Fruit fly (Drosophila melanogaster) whole organism, embryonic: Measurements from ENCODE around the gene CG10254.

ENCODE experiments used
- Asciz ChIP-seq: fragments of 200-800 bp; sonication (Bioruptor generic); optimal IDR thresholded peaks from 2 replicates; lab custom pipeline; 2017; ENCODE audit warnings: missing biosample characterization, mild to moderate bottlenecking, missing genetic modification characterization, missing genetic modification reagents
- CG10431 ChIP-seq: fragments of 200-800 bp; sonication (Bioruptor generic); optimal IDR thresholded peaks from 3 replicates; lab custom pipeline; 2018; ENCODE audit warnings: missing biosample characterization, mild to moderate bottlenecking, missing genetic modification characterization
- CG12155 ChIP-seq: fragments of 200-800 bp; sonication (Bioruptor generic); optimal IDR thresholded peaks from 3 replicates; lab custom pipeline; 2016; ENCODE audit warnings: missing biosample characterization, missing genetic modification characterization
- CG12299 ChIP-seq: fragments of 200-800 bp; sonication (Bioruptor generic); optimal IDR thresholded peaks from 2 replicates; lab custom pipeline; 2018; ENCODE audit warnings: missing biosample characterization, mild to moderate bottlenecking, missing genetic modification characterization
- CG13287 ChIP-seq: fragments of 200-800 bp; sonication (Bioruptor generic); IDR thresholded peaks from 2 replicates; pipeline ENCODE4 v1.3.6; 2022; ENCODE audit warnings: missing biosample characterization, missing genetic modification characterization; ENCODE audit not compliant: partially characterized antibody
- CG14441 ChIP-seq: fragments of 200-800 bp; sonication (Bioruptor generic); IDR thresholded peaks from 2 replicates; pipeline ENCODE4 v1.3.6; 2022; ENCODE audit warnings: missing biosample characterization, missing genetic modification characterization
- CG14710 ChIP-seq: fragments of 200-800 bp; sonication (Bioruptor generic); optimal IDR thresholded peaks from 3 replicates; lab custom pipeline; 2019; ENCODE audit warnings: missing biosample characterization, mild to moderate bottlenecking, missing genetic modification characterization, moderate library complexity
- CG14860 ChIP-seq: fragments of 200-800 bp; sonication (Bioruptor generic); IDR thresholded peaks from 3 replicates; pipeline ENCODE4 v1.3.6; 2022; ENCODE audit warnings: missing biosample characterization, missing genetic modification characterization; ENCODE audit not compliant: partially characterized antibody
- CG18764 ChIP-seq: fragments of 200-800 bp; sonication (Bioruptor generic); optimal IDR thresholded peaks from 3 replicates; lab custom pipeline; 2016; ENCODE audit warnings: missing biosample characterization, missing genetic modification characterization
- CG2678 ChIP-seq: fragments of 200-800 bp; sonication (Bioruptor generic); optimal IDR thresholded peaks from 3 replicates; lab custom pipeline; 2019; ENCODE audit warnings: missing biosample characterization, mild to moderate bottlenecking, missing genetic modification characterization, moderate library complexity
- CG32532 ChIP-seq: fragments of 200-800 bp; sonication (Bioruptor generic); IDR thresholded peaks from 2 replicates; pipeline ENCODE4 v1.3.6; 2022; ENCODE audit warnings: missing biosample characterization, missing genetic modification characterization
- CG4328 ChIP-seq: fragments of 200-800 bp; sonication (Bioruptor generic); optimal IDR thresholded peaks from 3 replicates; lab custom pipeline; 2017; ENCODE audit warnings: missing biosample characterization, missing genetic modification reagents, missing genetic modification characterization
- CG4707 ChIP-seq: fragments of 200-800 bp; sonication (Bioruptor generic); optimal IDR thresholded peaks from 2 replicates; lab custom pipeline; 2018; ENCODE audit warnings: missing biosample characterization, mild to moderate bottlenecking, missing genetic modification characterization, moderate library complexity
- CG6272 ChIP-seq: fragments of 200-800 bp; sonication (Bioruptor generic); IDR thresholded peaks from 2 replicates; pipeline ENCODE4 v1.3.6; 2022; ENCODE audit warnings: missing biosample characterization, missing genetic modification characterization
- CG6813 ChIP-seq: fragments of 200-800 bp; sonication (Bioruptor generic); optimal IDR thresholded peaks from 2 replicates; lab custom pipeline; 2017; ENCODE audit warnings: missing biosample characterization, missing genetic modification characterization, mild to moderate bottlenecking, moderate library complexity, missing genetic modification reagents
- CG8359 ChIP-seq: fragments of 200-800 bp; sonication (Bioruptor generic); optimal IDR thresholded peaks from 2 replicates; lab custom pipeline; 2017; ENCODE audit warnings: missing biosample characterization, mild to moderate bottlenecking, missing genetic modification characterization, borderline replicate concordance
- CG9609 ChIP-seq: fragments of 200-800 bp; sonication (Bioruptor generic); optimal IDR thresholded peaks from 3 replicates; lab custom pipeline; 2016; ENCODE audit warnings: missing biosample characterization, missing genetic modification characterization
- Dek ChIP-seq: fragments of 200-800 bp; sonication (Bioruptor generic); optimal IDR thresholded peaks from 3 replicates; lab custom pipeline; 2019; ENCODE audit warnings: missing biosample characterization, mild to moderate bottlenecking, missing genetic modification characterization, moderate library complexity
- Dp ChIP-seq: fragments of 200-800 bp; sonication (Bioruptor generic); optimal IDR thresholded peaks from 2 replicates; lab custom pipeline; 2018; ENCODE audit warnings: missing biosample characterization, mild to moderate bottlenecking, missing genetic modification characterization, moderate library complexity
- Gsc ChIP-seq: fragments of 200-800 bp; sonication (Bioruptor generic); IDR thresholded peaks from 2 replicates; pipeline ENCODE4 v1.3.6; 2022; ENCODE audit warnings: missing biosample characterization, missing genetic modification characterization
- HmgD ChIP-seq: fragments of 200-800 bp; sonication (Bioruptor generic); optimal IDR thresholded peaks from 3 replicates; lab custom pipeline; 2016; ENCODE audit warnings: missing biosample characterization, missing genetic modification characterization
- HmgZ ChIP-seq: fragments of 200-800 bp; sonication (Bioruptor generic); optimal IDR thresholded peaks from 2 replicates; lab custom pipeline; 2018; ENCODE audit warnings: missing biosample characterization, mild to moderate bottlenecking, missing genetic modification characterization
- Sry-β ChIP-seq: fragments of 200-800 bp; sonication (Bioruptor generic); optimal IDR thresholded peaks from 2 replicates; lab custom pipeline; 2018; ENCODE audit warnings: missing biosample characterization, mild to moderate bottlenecking, missing genetic modification characterization, moderate library complexity
- Tbp ChIP-seq: fragments of >200 bp; optimal IDR thresholded peaks from 2 replicates; lab custom pipeline; 2018; ENCODE audit warnings: missing biosample characterization, missing genetic modification characterization
- Trl ChIP-seq, 3 experiments: fragments of >200 bp in 2 of 3; fragments of 200-800 bp in 1 of 3; sonication (Bioruptor generic) in 1 of 3; optimal IDR thresholded peaks; 2 replicates in 1 of 3; 3 replicates in 2 of 3; lab custom pipeline; 2016 to 2017; ENCODE audit warnings: missing biosample characterization in 1 of 3, missing genetic modification characterization in 1 of 3
- ac ChIP-seq: fragments of 200-800 bp; sonication (Bioruptor generic); optimal IDR thresholded peaks from 3 replicates; lab custom pipeline; 2017; ENCODE audit warnings: missing biosample characterization, mild to moderate bottlenecking, missing genetic modification characterization
- al ChIP-seq: fragments of 200-800 bp; sonication (Bioruptor generic); IDR thresholded peaks from 2 replicates; pipeline ENCODE4 v1.3.6; 2022; ENCODE audit warnings: missing biosample characterization, missing genetic modification characterization
- caup ChIP-seq: fragments of 200-800 bp; sonication (Bioruptor generic); optimal IDR thresholded peaks from 3 replicates; lab custom pipeline; 2017; ENCODE audit warnings: missing biosample characterization, mild to moderate bottlenecking, missing genetic modification characterization, moderate library complexity; ENCODE audit not compliant: severe bottlenecking
- chif ChIP-seq, 2 experiments: fragments of 200-800 bp; sonication (Bioruptor generic); optimal IDR thresholded peaks; 3 replicates each; lab custom pipeline; 2016; ENCODE audit warnings: missing biosample characterization in 2 of 2, missing genetic modification characterization in 2 of 2
- croc ChIP-seq: fragments of 200-800 bp; sonication (Bioruptor generic); conservative IDR thresholded peaks from 3 replicates; pipeline ENCODE4 v1.3.6; 2022; ENCODE audit warnings: missing biosample characterization, missing genetic modification characterization
- da ChIP-seq: fragments of 200-800 bp; sonication (Bioruptor generic); optimal IDR thresholded peaks from 2 replicates; lab custom pipeline; 2016; ENCODE audit warnings: missing biosample characterization, missing genetic modification characterization
- dysf ChIP-seq: fragments of 200-800 bp; sonication (Bioruptor generic); IDR thresholded peaks from 3 replicates; pipeline ENCODE4 v1.3.6; 2022; ENCODE audit warnings: missing biosample characterization, missing genetic modification characterization
- gcm ChIP-seq: fragments of 200-800 bp; sonication (Bioruptor generic); optimal IDR thresholded peaks from 2 replicates; lab custom pipeline; 2019; ENCODE audit warnings: missing biosample characterization, mild to moderate bottlenecking, missing genetic modification characterization, moderate library complexity
- hbn ChIP-seq: fragments of 200-800 bp; sonication (Bioruptor generic); IDR thresholded peaks from 2 replicates; pipeline ENCODE4 v1.3.6; 2022; ENCODE audit warnings: missing biosample characterization, missing genetic modification characterization; ENCODE audit not compliant: partially characterized antibody
- her ChIP-seq: fragments of 200-800 bp; sonication (Bioruptor generic); optimal IDR thresholded peaks from 2 replicates; lab custom pipeline; 2016; ENCODE audit warnings: missing biosample characterization, missing genetic modification characterization
- insv ChIP-seq, 2 experiments: fragments of 200-800 bp; sonication (Bioruptor generic); optimal IDR thresholded peaks; 3 replicates each; lab custom pipeline; 2016 to 2018; ENCODE audit warnings: missing biosample characterization in 2 of 2, missing genetic modification characterization in 2 of 2
- inv ChIP-seq: fragments of 200-800 bp; sonication (Bioruptor generic); IDR thresholded peaks from 2 replicates; pipeline ENCODE4 v1.3.6; 2022; ENCODE audit warnings: missing biosample characterization, missing genetic modification characterization; ENCODE audit not compliant: partially characterized antibody
- jing ChIP-seq: fragments of 200-800 bp; sonication (Bioruptor generic); optimal IDR thresholded peaks from 2 replicates; lab custom pipeline; 2018; ENCODE audit warnings: missing biosample characterization, mild to moderate bottlenecking, missing genetic modification characterization
- lilli ChIP-seq: fragments of 200-800 bp; sonication (Bioruptor generic); optimal IDR thresholded peaks from 3 replicates; lab custom pipeline; 2016; ENCODE audit warnings: missing biosample characterization, missing genetic modification characterization
- lov ChIP-seq, 2 experiments: fragments of 200-800 bp in 1 of 2; fragments of >200 bp in 1 of 2; sonication (Bioruptor generic) in 1 of 2; IDR thresholded peaks in 1 of 2; optimal IDR thresholded peaks in 1 of 2; 2 replicates in 1 of 2; 3 replicates in 1 of 2; pipeline versions ENCODE4 v1.3.6 to Lab custom; 2017 to 2022; ENCODE audit warnings: missing biosample characterization in 1 of 2, missing genetic modification characterization in 1 of 2
- nom ChIP-seq: fragments of 200-800 bp; sonication (Bioruptor generic); optimal IDR thresholded peaks from 2 replicates; lab custom pipeline; 2017; ENCODE audit warnings: missing biosample characterization, missing genetic modification characterization, mild to moderate bottlenecking, moderate library complexity, missing genetic modification reagents
- pzg ChIP-seq: fragments of 200-800 bp; sonication (Bioruptor generic); optimal IDR thresholded peaks from 3 replicates; lab custom pipeline; 2018; ENCODE audit warnings: missing biosample characterization, mild to moderate bottlenecking, missing genetic modification characterization, moderate library complexity
- repo ChIP-seq: fragments of 200-800 bp; sonication (Bioruptor generic); optimal IDR thresholded peaks from 2 replicates; lab custom pipeline; 2016; ENCODE audit warnings: missing biosample characterization, missing genetic modification characterization
- sim ChIP-seq: fragments of 200-800 bp; sonication (Bioruptor generic); IDR thresholded peaks from 2 replicates; pipeline ENCODE4 v1.3.6; 2022; ENCODE audit warnings: missing biosample characterization, missing genetic modification characterization
- ssp ChIP-seq: fragments of 200-800 bp; sonication (Bioruptor generic); IDR thresholded peaks from 2 replicates; pipeline ENCODE4 v1.3.6; 2022; ENCODE audit warnings: missing biosample characterization, missing genetic modification characterization
- tio ChIP-seq: fragments of 200-800 bp; sonication (Bioruptor generic); optimal IDR thresholded peaks from 2 replicates; lab custom pipeline; 2017; ENCODE audit warnings: missing biosample characterization, missing genetic modification characterization, inconsistent platforms
- trh ChIP-seq: fragments of 200-800 bp; sonication (Bioruptor generic); optimal IDR thresholded peaks from 2 replicates; lab custom pipeline; 2016; ENCODE audit warnings: missing biosample characterization, missing genetic modification characterization
- wor ChIP-seq: fragments of 200-800 bp; sonication (Bioruptor generic); IDR thresholded peaks from 2 replicates; pipeline ENCODE4 v1.3.6; 2022; ENCODE audit warnings: missing biosample characterization, missing genetic modification characterization
- zen2 ChIP-seq: fragments of 200-800 bp; sonication (Bioruptor generic); IDR thresholded peaks from 3 replicates; pipeline ENCODE4 v1.3.6; 2022; ENCODE audit warnings: missing biosample characterization, missing genetic modification characterization; ENCODE audit not compliant: partially characterized antibody

Gene CG10254

dm6 chr3R:23721936-23722335, 27.2 kb upstream of the CG10254 start (continued):
- no peak for TF ChIP-seq gcm
- TF ChIP-seq CG12155 (GFP tag; lab: Kevin White, UChicago) = peak; percentile 1
- TF ChIP-seq dysf = no peak
- TF ChIP-seq nom (GFP tag; lab: Kevin White, UChicago) = no peak
- TF ChIP-seq chif (GFP tag; optimal IDR thresholded peaks at IDR 0.05; lab: Kevin White, UChicago) = no peak
- peak; percentile 31; the same call in 1 of the 2 replicates for TF ChIP-seq CG13287 (GFP tag; lab: Robert Waterston, UW)
- TF ChIP-seq lilli = peak; percentile 34
- TF ChIP-seq insv (GFP tag; optimal IDR thresholded peaks at IDR 0.05; lab: Kevin White, UChicago) = no peak
- TF ChIP-seq jing (GFP tag; lab: Kevin White, UChicago) = no peak
- TF ChIP-seq CG14860 (GFP tag; lab: Robert Waterston, UW) = no peak
- no peak for TF ChIP-seq caup (GFP tag; lab: Kevin White, UChicago)
- TF ChIP-seq HmgD (GFP tag; lab: Kevin White, UChicago) = no peak
- TF ChIP-seq CG9609 = no peak
- TF ChIP-seq Tbp (GFP tag; lab: Kevin White, UChicago) = no peak
- peak; percentile 14 for TF ChIP-seq CG14710 (tag; lab: Kevin White, UChicago)
- 0 out of 2 replicates have a peak, but pooled peaks have one; percentile 6 for TF ChIP-seq CG14441 (GFP tag; lab: Robert Waterston, UW)
- TF ChIP-seq Dek (tag; lab: Kevin White, UChicago) = peak; percentile 83
- TF ChIP-seq al (GFP tag; lab: Robert Waterston, UW) = no peak
- TF ChIP-seq da = no peak
- TF ChIP-seq CG2678 (tag; lab: Kevin White, UChicago) = peak; percentile 42
- TF ChIP-seq Asciz = peak; percentile 2
- no peak for TF ChIP-seq Sry-β
- no peak for TF ChIP-seq tio (GFP tag; lab: Kevin White, UChicago)
- TF ChIP-seq repo = no peak
- TF ChIP-seq CG8359 (GFP tag; lab: Kevin White, UChicago) = no peak
- peak; percentile 84 for TF ChIP-seq HmgZ (tag; lab: Kevin White, UChicago)
- no peak for TF ChIP-seq CG18764 (GFP tag; lab: Kevin White, UChicago)
- no peak for TF ChIP-seq CG32532
- no peak for TF ChIP-seq CG4707 (GFP tag; lab: Kevin White, UChicago)
- peak; percentile 95 for TF ChIP-seq Dp (GFP tag; lab: Kevin White, UChicago)
- TF ChIP-seq zen2 (GFP tag; lab: Robert Waterston, UW) = no peak
- no peak for TF ChIP-seq croc (GFP tag; lab: Robert Waterston, UW)
- no peak for TF ChIP-seq CG6272 (GFP tag; lab: Robert Waterston, UW)
- TF ChIP-seq CG10431 (GFP tag; lab: Kevin White, UChicago) = no peak
- no peak for TF ChIP-seq her (GFP tag; lab: Kevin White, UChicago)
- TF ChIP-seq CG4328 (GFP tag; lab: Kevin White, UChicago) = no peak
- no peak for TF ChIP-seq sim
- TF ChIP-seq ac (GFP tag; lab: Kevin White, UChicago) = no peak
- no peak for TF ChIP-seq CG6813
- TF ChIP-seq Trl (optimal IDR thresholded peaks at IDR 0.05; lab: Kevin White, UChicago) = no peak
- TF ChIP-seq Trl (GFP tag; optimal IDR thresholded peaks at IDR 0.05; lab: Kevin White, UChicago) = peak; percentile 19
- no peak for TF ChIP-seq inv (GFP tag; lab: Robert Waterston, UW)
- peak; percentile 20 for TF ChIP-seq pzg
- TF ChIP-seq Gsc = no peak
- TF ChIP-seq ssp (GFP tag; lab: Robert Waterston, UW) = no peak
- TF ChIP-seq CG12299 = no peak
- TF ChIP-seq hbn (GFP tag; lab: Robert Waterston, UW) = no peak
- no peak for TF ChIP-seq wor (GFP tag; lab: Robert Waterston, UW)
- no peak for TF ChIP-seq lov (optimal IDR thresholded peaks at IDR 0.05; lab: Kevin White, UChicago)
- no peak for TF ChIP-seq lov (GFP tag; IDR thresholded peaks at IDR 0.05; lab: Robert Waterston, UW)
- no peak for TF ChIP-seq trh
